Fruit fly (Drosophila melanogaster): ENCODE results near the gene sstn.
A peak's percentile ranks its signal among the peaks of the same experiment; 100 is the strongest.

Gene sstn

dm6 chr3L:15142004-15142890 is 47.7 kb upstream of the sstn start, which contains the start of gene Pdi (continued):
- TF ChIP-seq ac (GFP tag; optimal IDR thresholded peaks at IDR 0.05) = peak; percentile 5
- TF ChIP-seq CG4404 (GFP tag; IDR thresholded peaks at IDR 0.05) = no peak
- TF ChIP-seq tgo (GFP tag; IDR thresholded peaks at IDR 0.05) = no peak
- peak; percentile 53 for TF ChIP-seq nom (GFP tag; optimal IDR thresholded peaks at IDR 0.05)
- no peak for TF ChIP-seq CG3847 (GFP tag; IDR thresholded peaks at IDR 0.05)
- TF ChIP-seq CG14441 (GFP tag; IDR thresholded peaks at IDR 0.05) = no peak
- no peak for TF ChIP-seq schlank (tag; optimal IDR thresholded peaks at IDR 0.05)
- no peak for TF ChIP-seq dati (GFP tag; IDR thresholded peaks at IDR 0.05)
- TF ChIP-seq pita (GFP tag; optimal IDR thresholded peaks at IDR 0.05) = no peak
- peak; percentile 19 for TF ChIP-seq dmrt11E (tag; optimal IDR thresholded peaks at IDR 0.05)
- TF ChIP-seq esg (GFP tag; conservative IDR thresholded peaks at IDR 0.05) = no peak
- TF ChIP-seq lmd (GFP tag; IDR thresholded peaks at IDR 0.05) = no peak
- no peak for TF ChIP-seq peb (GFP tag; IDR thresholded peaks at IDR 0.05)
- TF ChIP-seq H15 (GFP tag; IDR thresholded peaks at IDR 0.05) = no peak
- TF ChIP-seq zfh2 (GFP tag; optimal IDR thresholded peaks at IDR 0.05) = no peak
- no peak; the same call in 1 of the 2 replicates for TF ChIP-seq tna (GFP tag; IDR thresholded peaks at IDR 0.05; ENCODE audit: partially characterized antibody)
- TF ChIP-seq CG12104 (GFP tag; optimal IDR thresholded peaks at IDR 0.05) = no peak
- 0 out of 4 replicates have a peak, but pooled peaks have one; percentile 2 for TF ChIP-seq Gug (GFP tag; IDR thresholded peaks at IDR 0.05)
- peak; percentile 25 for TF ChIP-seq CG3407 (GFP tag; optimal IDR thresholded peaks at IDR 0.05)
- TF ChIP-seq prd (optimal IDR thresholded peaks at IDR 0.05) = no peak
- TF ChIP-seq prd (GFP tag; IDR thresholded peaks at IDR 0.05) = no peak
- TF ChIP-seq CG8359 (GFP tag; optimal IDR thresholded peaks at IDR 0.05; ENCODE audit: borderline replicate concordance) = no peak
- TF ChIP-seq mam (GFP tag; optimal IDR thresholded peaks at IDR 0.05) = no peak
- no peak for TF ChIP-seq CG30431 (GFP tag; optimal IDR thresholded peaks at IDR 0.05)
- TF ChIP-seq Mrtf (GFP tag; IDR thresholded peaks at IDR 0.05) = no peak
- peak; percentile 53 for TF ChIP-seq Hmr (GFP tag; optimal IDR thresholded peaks at IDR 0.05)
- TF ChIP-seq D19A (tag; optimal IDR thresholded peaks at IDR 0.05) = peak; percentile 45
- TF ChIP-seq Nf-YB (GFP tag; optimal IDR thresholded peaks at IDR 0.05) = peak; percentile 12
- peak; percentile 80 for TF ChIP-seq CG1603 (tag; optimal IDR thresholded peaks at IDR 0.05)
- no peak for TF ChIP-seq fd96Cb (tag; optimal IDR thresholded peaks at IDR 0.05)
- TF ChIP-seq CG8388 (GFP tag; optimal IDR thresholded peaks at IDR 0.05) = peak; percentile 12
- TF ChIP-seq BEAF-32 (GFP tag; optimal IDR thresholded peaks at IDR 0.05) = peak; percentile 85
- TF ChIP-seq CG9817 (tag; optimal IDR thresholded peaks at IDR 0.05) = no peak
- no peak for TF ChIP-seq slp2 (GFP tag; optimal IDR thresholded peaks at IDR 0.05)
- no peak for TF ChIP-seq tap (tag; optimal IDR thresholded peaks at IDR 0.05)
- TF ChIP-seq ash1 (GFP tag; optimal IDR thresholded peaks at IDR 0.05) = no peak
- TF ChIP-seq sd (tag; optimal IDR thresholded peaks at IDR 0.05) = peak; percentile 72
- peak in 1 of 2 experiments; percentile 26 for TF ChIP-seq bsh (GFP tag; optimal IDR thresholded peaks at IDR 0.05)
- no peak for TF ChIP-seq mirr (GFP tag; optimal IDR thresholded peaks at IDR 0.05)
- peak; percentile 79 for TF ChIP-seq MESR4 (GFP tag; optimal IDR thresholded peaks at IDR 0.05)
- peak; percentile 80 for TF ChIP-seq Sry-δ (GFP tag; optimal IDR thresholded peaks at IDR 0.05)
- TF ChIP-seq Neu2 (GFP tag; optimal IDR thresholded peaks at IDR 0.05; ENCODE audit: borderline replicate concordance) = no peak
- TF ChIP-seq CoRest (tag; optimal IDR thresholded peaks at IDR 0.05) = peak; percentile 52
- TF ChIP-seq oc (tag; optimal IDR thresholded peaks at IDR 0.05) = peak; percentile 33
- TF ChIP-seq NfI (GFP tag; optimal IDR thresholded peaks at IDR 0.05) = peak; percentile 10
- no peak for TF ChIP-seq psq (GFP tag; optimal IDR thresholded peaks at IDR 0.05)
- TF ChIP-seq dimm (GFP tag; IDR thresholded peaks at IDR 0.05) = no peak
- no peak for TF ChIP-seq CG14860 (GFP tag; IDR thresholded peaks at IDR 0.05; ENCODE audit: partially characterized antibody)
